Fruit fly (Drosophila melanogaster) whole organism, adult: Measurements from ENCODE around the gene Or9a.

ENCODE experiments used
- CG11617 ChIP-seq: fragments of 200-800 bp; sonication (Bioruptor generic); optimal IDR thresholded peaks from 2 replicates; lab custom pipeline; 2017; ENCODE audit warnings: mild to moderate bottlenecking, missing biosample characterization, missing genetic modification reagents, missing genetic modification characterization
- CG12768 ChIP-seq: fragments of 200-800 bp; sonication (Bioruptor generic); optimal IDR thresholded peaks from 2 replicates; lab custom pipeline; 2017; ENCODE audit warnings: missing biosample characterization, missing genetic modification characterization, mild to moderate bottlenecking, moderate library complexity, missing genetic modification reagents
- CG14711 ChIP-seq: fragments of 200-800 bp; sonication (Bioruptor generic); optimal IDR thresholded peaks from 2 replicates; lab custom pipeline; 2018; ENCODE audit warnings: missing biosample characterization, mild to moderate bottlenecking, missing genetic modification characterization, moderate library complexity
- CG1620 ChIP-seq: fragments of 200-800 bp; sonication (Bioruptor generic); optimal IDR thresholded peaks from 2 replicates; lab custom pipeline; 2016; ENCODE audit warnings: missing biosample characterization, missing genetic modification characterization
- CG33017 ChIP-seq: fragments of 200-800 bp; sonication (Bioruptor generic); optimal IDR thresholded peaks from 2 replicates; lab custom pipeline; 2018; ENCODE audit warnings: missing biosample characterization, mild to moderate bottlenecking, missing genetic modification characterization, moderate library complexity
- CG5204 ChIP-seq: fragments of 200-800 bp; sonication (Bioruptor generic); optimal IDR thresholded peaks from 2 replicates; lab custom pipeline; 2016; ENCODE audit warnings: missing biosample characterization, missing genetic modification characterization
- CG7045 ChIP-seq: fragments of 200-800 bp; sonication (Bioruptor generic); optimal IDR thresholded peaks from 2 replicates; lab custom pipeline; 2017; ENCODE audit warnings: missing biosample characterization, mild to moderate bottlenecking, missing genetic modification characterization
- CG7101 ChIP-seq: fragments of 200-800 bp; sonication (Bioruptor generic); optimal IDR thresholded peaks from 2 replicates; lab custom pipeline; 2018; ENCODE audit warnings: missing biosample characterization, mild to moderate bottlenecking, missing genetic modification characterization, moderate library complexity
- Clk ChIP-seq: fragments of 200-800 bp; sonication (Bioruptor generic); optimal IDR thresholded peaks from 2 replicates; lab custom pipeline; 2017; ENCODE audit warnings: missing biosample characterization, missing genetic modification characterization
- Crg-1 ChIP-seq: fragments of 200-800 bp; sonication (Bioruptor generic); optimal IDR thresholded peaks from 2 replicates; lab custom pipeline; 2016; ENCODE audit warnings: missing biosample characterization, missing genetic modification characterization
- Hr96 ChIP-seq: fragments of 200-800 bp; sonication (Bioruptor generic); optimal IDR thresholded peaks from 2 replicates; lab custom pipeline; 2016; ENCODE audit warnings: missing biosample characterization, missing genetic modification characterization
- Mnt ChIP-seq: fragments of 200-800 bp; sonication (Bioruptor generic); optimal IDR thresholded peaks from 2 replicates; lab custom pipeline; 2016; ENCODE audit warnings: missing biosample characterization, mild to moderate bottlenecking, missing genetic modification characterization
- bab1 ChIP-seq: fragments of 200-800 bp; sonication (Bioruptor generic); optimal IDR thresholded peaks from 3 replicates; lab custom pipeline; 2019; ENCODE audit warnings: missing biosample characterization, mild to moderate bottlenecking, missing genetic modification characterization, moderate library complexity
- cic ChIP-seq: fragments of 200-800 bp; sonication (Bioruptor generic); optimal IDR thresholded peaks from 2 replicates; lab custom pipeline; 2017; ENCODE audit warnings: missing biosample characterization, mild to moderate bottlenecking, missing genetic modification characterization, moderate library complexity
- cnc ChIP-seq, 2 experiments: fragments of >200 bp; optimal IDR thresholded peaks; 2 replicates each; lab custom pipeline; 2017
- kay ChIP-seq: fragments of 200-800 bp; sonication (Bioruptor generic); peaks from one replicate; lab custom pipeline; 2016; ENCODE audit warnings: missing biosample characterization, missing genetic modification characterization, borderline replicate concordance
- ovo ChIP-seq: fragments of 200-800 bp; sonication (Bioruptor generic); optimal IDR thresholded peaks from 2 replicates; lab custom pipeline; 2016; ENCODE audit warnings: missing biosample characterization, missing genetic modification characterization
- pad ChIP-seq: fragments of 200-800 bp; sonication (Bioruptor generic); optimal IDR thresholded peaks from 3 replicates; lab custom pipeline; 2017; ENCODE audit warnings: missing biosample characterization, missing genetic modification characterization, mild to moderate bottlenecking, moderate library complexity, missing genetic modification reagents
- tj ChIP-seq: fragments of 200-800 bp; sonication (Bioruptor generic); optimal IDR thresholded peaks from 3 replicates; lab custom pipeline; 2017; ENCODE audit warnings: missing biosample characterization, mild to moderate bottlenecking, missing genetic modification characterization, moderate library complexity
- toe ChIP-seq: fragments of 200-800 bp; sonication (Bioruptor generic); optimal IDR thresholded peaks from 2 replicates; lab custom pipeline; 2016; ENCODE audit warnings: missing biosample characterization, missing genetic modification characterization

Gene Or9a

dm6 chrX:10459576-10459975 is at the start of gene Or9a:
TSS of gene Or9a (minus strand) at chrX:10459676.
- no peak for TF ChIP-seq Hr96 (GFP tag; lab: Kevin White, UChicago)
- no peak for TF ChIP-seq CG7101 (tag; lab: Kevin White, UChicago)
- no peak for TF ChIP-seq CG33017 (tag; lab: Kevin White, UChicago)
- no peak for TF ChIP-seq CG5204
- no peak for TF ChIP-seq Crg-1
- TF ChIP-seq cnc (optimal IDR thresholded peaks at IDR 0.05; lab: Kevin White, UChicago), result no peak

DNA sequence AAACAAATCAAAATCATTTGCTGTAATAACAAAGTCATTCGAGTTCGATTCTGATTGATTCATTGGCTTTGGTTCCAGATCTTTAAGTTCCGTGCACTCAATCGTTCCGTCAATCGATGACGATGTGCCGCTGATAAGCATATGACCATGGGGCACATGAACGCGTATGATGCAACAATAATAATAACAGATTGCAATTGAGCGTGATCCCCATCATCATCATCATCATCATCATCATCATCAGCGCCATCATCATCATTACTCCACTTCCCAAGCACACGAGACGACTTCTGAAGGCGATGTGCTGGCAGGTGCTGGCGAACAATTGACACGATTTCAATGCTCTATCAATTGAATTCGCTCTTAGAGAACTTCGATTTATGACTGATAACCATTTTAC is 36.8 kb upstream of the Or9a start:
- TF ChIP-seq tj (GFP tag; lab: Kevin White, UChicago) (no peak), CG12768 (GFP tag; lab: Kevin White, UChicago) (no peak)

- TF ChIP-seq CG33017 (tag; lab: Kevin White, UChicago) (peak; percentile 39), CG5204 (no peak), pad (GFP tag; lab: Kevin White, UChicago) (peak; percentile 52), bab1 (GFP tag; lab: Kevin White, UChicago) (no peak), kay (GFP tag; lab: Kevin White, UChicago) (peak; percentile 62), CG12768 (GFP tag; lab: Kevin White, UChicago) (peak; percentile 11), cic (GFP tag; lab: Kevin White, UChicago) (peak; percentile 14), Mnt (GFP tag; lab: Kevin White, UChicago) (peak; percentile 79), Hr96 (GFP tag; lab: Kevin White, UChicago) (peak; percentile 61), CG14711 (tag; lab: Kevin White, UChicago) (peak; percentile 66), cnc (optimal IDR thresholded peaks at IDR 0.05; lab: Kevin White, UChicago) (no peak), CG11617 (peak; percentile 78), Crg-1 (peak; percentile 24), CG7101 (tag; lab: Kevin White, UChicago) (peak; percentile 78), CG7045 (GFP tag; lab: Kevin White, UChicago) (peak; percentile 25), ovo (no peak), tj (GFP tag; lab: Kevin White, UChicago) (peak; percentile 44)
These were observed 28.6 kb upstream of the Or9a start for dm6 chrX:10487964-10488605.

- TF ChIP-seq ovo (no peak), kay (GFP tag; lab: Kevin White, UChicago) (no peak), pad (GFP tag; lab: Kevin White, UChicago) (no peak), bab1 (GFP tag; lab: Kevin White, UChicago) (no peak), Hr96 (GFP tag; lab: Kevin White, UChicago) (no peak), cnc (optimal IDR thresholded peaks at IDR 0.05; lab: Kevin White, UChicago) (no peak), Clk (GFP tag; lab: Kevin White, UChicago) (no peak), CG14711 (tag; lab: Kevin White, UChicago) (no peak), CG5204 (no peak)
These were observed 27.6 kb upstream of the Or9a start, which contains the start of gene CG32687 for dm6 chrX:10487105-10487504. TSS of gene CG32687 (minus strand) at chrX:10487205.

DNA sequence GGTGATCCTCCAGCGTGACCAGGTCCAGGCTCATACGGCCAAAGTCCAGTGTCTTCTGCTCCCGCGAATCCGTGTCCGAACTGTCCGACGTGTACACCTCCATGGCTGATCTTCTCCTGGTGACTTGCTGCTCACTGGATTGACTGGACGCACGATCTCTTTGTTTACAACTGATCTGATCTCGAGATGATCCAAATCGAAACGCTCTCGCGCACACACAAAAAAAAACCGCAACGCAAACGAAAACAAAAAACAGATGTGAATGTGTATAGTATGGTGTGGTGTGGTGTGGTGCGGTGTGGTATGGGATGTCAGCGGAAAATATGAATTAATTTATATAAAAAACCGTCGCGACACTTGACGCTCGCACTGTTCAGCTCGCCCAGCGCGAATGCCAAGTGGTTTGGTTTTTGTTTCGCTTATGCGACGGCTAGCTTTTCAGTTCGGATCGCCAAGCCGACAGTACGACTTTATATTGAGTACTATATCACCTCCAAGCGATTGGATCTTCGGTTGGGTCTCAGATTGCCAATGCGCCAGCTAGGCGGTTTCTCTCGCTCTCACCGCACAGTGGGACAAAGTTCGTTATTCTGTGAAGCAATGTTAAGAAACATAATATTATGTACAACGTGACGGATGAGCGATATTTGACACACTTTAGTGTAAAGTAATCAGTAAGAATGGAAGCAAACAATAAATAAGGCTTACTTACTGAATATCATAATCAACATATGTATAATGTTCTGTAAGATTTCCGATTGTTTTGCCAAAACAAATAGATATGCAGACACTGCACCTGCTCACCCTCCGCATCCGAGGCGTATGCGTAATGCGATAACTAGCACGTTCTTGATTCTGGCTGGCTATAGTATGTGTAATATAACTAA is 26.9 kb upstream of the Or9a start:
- TF ChIP-seq kay (GFP tag; lab: Kevin White, UChicago) (peak; percentile 85), cnc (optimal IDR thresholded peaks at IDR 0.05; lab: Kevin White, UChicago) (no peak), ovo (peak; percentile 52), Mnt (GFP tag; lab: Kevin White, UChicago) (peak; percentile 88), CG1620 (GFP tag; lab: Kevin White, UChicago) (peak; percentile 4), bab1 (GFP tag; lab: Kevin White, UChicago) (peak; percentile 68), cic (GFP tag; lab: Kevin White, UChicago) (peak; percentile 85), CG11617 (peak; percentile 92), Hr96 (GFP tag; lab: Kevin White, UChicago) (peak; percentile 88), CG14711 (tag; lab: Kevin White, UChicago) (peak; percentile 65), toe (GFP tag; lab: Kevin White, UChicago) (peak; percentile 65), pad (GFP tag; lab: Kevin White, UChicago) (peak; percentile 69), Crg-1 (no peak), CG7101 (tag; lab: Kevin White, UChicago) (peak; percentile 90), CG7045 (GFP tag; lab: Kevin White, UChicago) (peak; percentile 63), Clk (GFP tag; lab: Kevin White, UChicago) (peak; percentile 39), CG12768 (GFP tag; lab: Kevin White, UChicago) (peak; percentile 64), tj (GFP tag; lab: Kevin White, UChicago) (peak; percentile 98), CG33017 (tag; lab: Kevin White, UChicago) (peak; percentile 70), CG5204 (peak; percentile 73)
